Fruit fly (Drosophila melanogaster) whole organism, pupa: Measurements from ENCODE around the gene ova.

Source experiments
- CG10348 ChIP-seq: fragments of 200-800 bp; sonication (Bioruptor generic); IDR thresholded peaks from 2 replicates; pipeline ENCODE4 v1.3.6; 2022; ENCODE audit warnings: missing biosample characterization, missing genetic modification characterization
- CG12605 ChIP-seq: fragments of 200-800 bp; sonication (Bioruptor generic); IDR thresholded peaks from 2 replicates; pipeline ENCODE4 v1.3.6; 2022; ENCODE audit warnings: missing biosample characterization, missing genetic modification characterization
- CG13204 ChIP-seq: fragments of 200-800 bp; sonication (Bioruptor generic); optimal IDR thresholded peaks from 2 replicates; lab custom pipeline; 2018; ENCODE audit warnings: missing biosample characterization, mild to moderate bottlenecking, missing genetic modification characterization, moderate library complexity
- CG8159 ChIP-seq: fragments of 200-800 bp; sonication (Bioruptor generic); optimal IDR thresholded peaks from 3 replicates; lab custom pipeline; 2018; ENCODE audit warnings: missing biosample characterization, mild to moderate bottlenecking, missing genetic modification characterization, moderate library complexity
- CG8301 ChIP-seq: fragments of 200-800 bp; sonication (Bioruptor generic); optimal IDR thresholded peaks from 2 replicates; lab custom pipeline; 2018; ENCODE audit warnings: missing biosample characterization, mild to moderate bottlenecking, missing genetic modification characterization
- CG9948 ChIP-seq: fragments of 200-800 bp; sonication (Bioruptor generic); optimal IDR thresholded peaks from 2 replicates; lab custom pipeline; 2018; ENCODE audit warnings: missing biosample characterization, mild to moderate bottlenecking, missing genetic modification characterization, moderate library complexity
- D1 ChIP-seq: fragments of 200-800 bp; sonication (Bioruptor generic); optimal IDR thresholded peaks from 2 replicates; lab custom pipeline; 2018; ENCODE audit warnings: missing biosample characterization, mild to moderate bottlenecking, missing genetic modification characterization, moderate library complexity
- Pif1A ChIP-seq: fragments of 200-800 bp; sonication (Bioruptor generic); optimal IDR thresholded peaks from 3 replicates; lab custom pipeline; 2016; ENCODE audit warnings: missing biosample characterization, missing genetic modification characterization
- Pif1B ChIP-seq: fragments of 200-800 bp; sonication (Bioruptor generic); optimal IDR thresholded peaks from 3 replicates; lab custom pipeline; 2016; ENCODE audit warnings: missing biosample characterization, missing genetic modification characterization
- fd96Ca ChIP-seq: fragments of 200-800 bp; sonication (Bioruptor generic); IDR thresholded peaks from 3 replicates; pipeline ENCODE4 v1.3.6; 2022; ENCODE audit warnings: missing biosample characterization, missing genetic modification characterization

dm6 chr2L:10232152-10232816 lies 792 bp upstream of the ova start, which contains the start of gene eEF1delta:
- TF ChIP-seq CG8301 (tag; lab: Kevin White, UChicago): no peak
- no peak for TF ChIP-seq CG9948 (tag; lab: Kevin White, UChicago)
- TF ChIP-seq Pif1B: no peak
- no peak for TF ChIP-seq CG8159 (tag; lab: Kevin White, UChicago)
- TF ChIP-seq CG10348 (GFP tag; lab: Robert Waterston, UW): no peak
- no peak for TF ChIP-seq D1 (tag; lab: Kevin White, UChicago)
- TF ChIP-seq CG13204 (GFP tag; lab: Kevin White, UChicago): no peak
- no peak for TF ChIP-seq fd96Ca (GFP tag; lab: Robert Waterston, UW)
- no peak for TF ChIP-seq CG12605
- TF ChIP-seq Pif1A (GFP tag; lab: Kevin White, UChicago): no peak
